Fruit fly (Drosophila melanogaster): Measurements from ENCODE around the gene Nmdmc.
A peak's percentile ranks its signal among the peaks of the same experiment; 100 is the strongest.

The Nmdmc gene

dm6 chr3R:9085306-9085705, 35.0 kb upstream of the Nmdmc start (continued):
- TF ChIP-seq ind (GFP tag; optimal IDR thresholded peaks at IDR 0.05) (peak; percentile 28), vvl (GFP tag; IDR thresholded peaks at IDR 0.05) (peak; percentile 38; the same call in 1 of the 2 replicates), lab (GFP tag; optimal IDR thresholded peaks at IDR 0.05) (peak; percentile 57), Xbp1 (GFP tag; optimal IDR thresholded peaks at IDR 0.05) (peak; percentile 30), Hand (GFP tag; optimal IDR thresholded peaks at IDR 0.05) (peak; percentile 7), Fer3 (tag; optimal IDR thresholded peaks at IDR 0.05) (peak; percentile 2), E2f1 (GFP tag; IDR thresholded peaks at IDR 0.05) (peak; percentile 11; the same call in 1 of the 2 replicates), zfh2 (GFP tag; optimal IDR thresholded peaks at IDR 0.05) (peak; percentile 15), CG32532 (GFP tag; IDR thresholded peaks at IDR 0.05) (0 out of 2 replicates have a peak, but pooled peaks have one; percentile 14), Ptx1 (GFP tag; IDR thresholded peaks at IDR 0.05) (peak; percentile 52), Atf6 (GFP tag; IDR thresholded peaks at IDR 0.05) (0 out of 2 replicates have a peak, but pooled peaks have one; percentile 26), CG18599 (GFP tag; optimal IDR thresholded peaks at IDR 0.05) (peak; percentile 56), CG7839 (tag; optimal IDR thresholded peaks at IDR 0.05) (peak; percentile 30), chif (GFP tag; optimal IDR thresholded peaks at IDR 0.05) (peak in 1 of 2 experiments; percentile 24), CG2712 (tag; optimal IDR thresholded peaks at IDR 0.05) (peak; percentile 37), ems (GFP tag; optimal IDR thresholded peaks at IDR 0.05) (peak; percentile 22), CG3163 (GFP tag; optimal IDR thresholded peaks at IDR 0.05) (no peak), gcm2 (GFP tag; optimal IDR thresholded peaks at IDR 0.05) (no peak), Ada2b (GFP tag; IDR thresholded peaks at IDR 0.05) (peak; percentile 25; the same call in 1 of the 2 replicates), slbo (GFP tag; IDR thresholded peaks at IDR 0.05) (peak; percentile 48; the same call in 1 of the 2 replicates), CG16779 (GFP tag; IDR thresholded peaks at IDR 0.05) (no peak), CG11247 (GFP tag; IDR thresholded peaks at IDR 0.05) (peak; percentile 22; the same call in 1 of the 2 replicates), eve (GFP tag; optimal IDR thresholded peaks at IDR 0.05) (peak in 1 of 2 experiments; percentile 30), CG2120 (GFP tag; optimal IDR thresholded peaks at IDR 0.05) (peak; percentile 48), ATbp (GFP tag; optimal IDR thresholded peaks at IDR 0.05) (peak; percentile 30), Hsf (GFP tag; optimal IDR thresholded peaks at IDR 0.05) (no peak), Hmr (GFP tag; optimal IDR thresholded peaks at IDR 0.05) (peak; percentile 30), CG9727 (GFP tag; optimal IDR thresholded peaks at IDR 0.05) (peak; percentile 4), CG15269 (tag; optimal IDR thresholded peaks at IDR 0.05) (peak; percentile 33), CG4820 (GFP tag; optimal IDR thresholded peaks at IDR 0.05) (peak; percentile 13), hkb (optimal IDR thresholded peaks at IDR 0.05) (no peak), hkb (GFP tag; IDR thresholded peaks at IDR 0.05) (peak; percentile 30; the same call in 1 of the 2 replicates), prd (optimal IDR thresholded peaks at IDR 0.05) (no peak), prd (GFP tag; IDR thresholded peaks at IDR 0.05) (peak; percentile 50; the same call in 2 of the 3 replicates), CG1024 (GFP tag; IDR thresholded peaks at IDR 0.05) (no peak), caup (GFP tag; optimal IDR thresholded peaks at IDR 0.05; ENCODE audit: severe bottlenecking) (peak; percentile 8), Fer1 (GFP tag; optimal IDR thresholded peaks at IDR 0.05) (peak; percentile 49), unpg (GFP tag; optimal IDR thresholded peaks at IDR 0.05) (peak; percentile 19), hth (optimal IDR thresholded peaks at IDR 0.05) (no peak), stwl (tag; optimal IDR thresholded peaks at IDR 0.05) (no peak), CoRest (tag; optimal IDR thresholded peaks at IDR 0.05) (peak; percentile 18), CG2678 (tag; optimal IDR thresholded peaks at IDR 0.05) (peak; percentile 41), zfh1 (GFP tag; IDR thresholded peaks at IDR 0.05) (0 out of 3 replicates have a peak, but pooled peaks have one; percentile 21), cwo (GFP tag; optimal IDR thresholded peaks at IDR 0.05) (no peak)

Data from whole organism, embryonic.